Fruit fly (Drosophila melanogaster): ENCODE measurements around the gene norpA.

norpA gene

dm6 chrX:4329809-4330208, 7.4 kb downstream of the norpA start (continued):
- TF ChIP-seq CG6765 (GFP tag; optimal IDR thresholded peaks at IDR 0.05), result no peak
- no peak for TF ChIP-seq tup (GFP tag; optimal IDR thresholded peaks at IDR 0.05)
- TF ChIP-seq PHDP (tag; optimal IDR thresholded peaks at IDR 0.05), result no peak
- TF ChIP-seq CG13775 (GFP tag; optimal IDR thresholded peaks at IDR 0.05), result no peak
- no peak for TF ChIP-seq Side (GFP tag; optimal IDR thresholded peaks at IDR 0.05)
- TF ChIP-seq CG8290 (GFP tag; optimal IDR thresholded peaks at IDR 0.05), result no peak
- peak in 1 of 2 experiments; percentile 51 for TF ChIP-seq CG8290 (tag; optimal IDR thresholded peaks at IDR 0.05)
- TF ChIP-seq klu (GFP tag; IDR thresholded peaks at IDR 0.05), result no peak
- TF ChIP-seq ken (GFP tag; IDR thresholded peaks at IDR 0.05), result no peak
- TF ChIP-seq CG12299 (tag; optimal IDR thresholded peaks at IDR 0.05), result no peak
- TF ChIP-seq CG17912 (GFP tag; optimal IDR thresholded peaks at IDR 0.05), result no peak
- no peak for TF ChIP-seq pan (optimal IDR thresholded peaks at IDR 0.05)
- TF ChIP-seq pan (GFP tag; optimal IDR thresholded peaks at IDR 0.05 in 1 of 2, IDR thresholded peaks at IDR 0.05 in 1 of 2), result peak in 1 of 2 experiments; percentile 34
- TF ChIP-seq CG11504 (tag; optimal IDR thresholded peaks at IDR 0.05), result peak; percentile 16
- no peak for TF ChIP-seq crol (GFP tag; IDR thresholded peaks at IDR 0.05)
- TF ChIP-seq tio (GFP tag; optimal IDR thresholded peaks at IDR 0.05), result no peak
- peak; percentile 14 for TF ChIP-seq tin (GFP tag; optimal IDR thresholded peaks at IDR 0.05)
- TF ChIP-seq crc (GFP tag; optimal IDR thresholded peaks at IDR 0.05), result no peak
- TF ChIP-seq BtbVII (GFP tag; optimal IDR thresholded peaks at IDR 0.05), result no peak
- TF ChIP-seq slbo (GFP tag; IDR thresholded peaks at IDR 0.05), result peak; percentile 46
- no peak for TF ChIP-seq Six4 (GFP tag; optimal IDR thresholded peaks at IDR 0.05)
- TF ChIP-seq Asciz (GFP tag; optimal IDR thresholded peaks at IDR 0.05), result no peak
- no peak for TF ChIP-seq CG12659 (GFP tag; optimal IDR thresholded peaks at IDR 0.05)
- TF ChIP-seq row (GFP tag; IDR thresholded peaks at IDR 0.05), result peak; percentile 35; the same call in 1 of the 3 replicates
- TF ChIP-seq MESR4 (GFP tag; optimal IDR thresholded peaks at IDR 0.05), result no peak
- no peak for TF ChIP-seq unc-4 (GFP tag; IDR thresholded peaks at IDR 0.05; ENCODE audit: partially characterized antibody)
- peak; percentile 18 for TF ChIP-seq CG7839 (tag; optimal IDR thresholded peaks at IDR 0.05)
- TF ChIP-seq inv (GFP tag; IDR thresholded peaks at IDR 0.05; ENCODE audit: partially characterized antibody), result no peak
- TF ChIP-seq bcd (GFP tag; optimal IDR thresholded peaks at IDR 0.05), result no peak
- TF ChIP-seq CG1603 (tag; optimal IDR thresholded peaks at IDR 0.05), result peak; percentile 17
- TF ChIP-seq bsh (GFP tag; optimal IDR thresholded peaks at IDR 0.05), result no peak
- no peak for TF ChIP-seq kah (GFP tag; optimal IDR thresholded peaks at IDR 0.05)
- no peak for TF ChIP-seq HLH4C (GFP tag; IDR thresholded peaks at IDR 0.05; ENCODE audit: partially characterized antibody)
- no peak for TF ChIP-seq sna (GFP tag; IDR thresholded peaks at IDR 0.05; ENCODE audit: partially characterized antibody)
- TF ChIP-seq B-H1 (GFP tag; IDR thresholded peaks at IDR 0.05), result no peak
- no peak for TF ChIP-seq CG10565 (GFP tag; optimal IDR thresholded peaks at IDR 0.05)
- no peak for TF ChIP-seq ERR (GFP tag; optimal IDR thresholded peaks at IDR 0.05)
- TF ChIP-seq phol (tag; optimal IDR thresholded peaks at IDR 0.05), result no peak
- TF ChIP-seq CG2120 (GFP tag; optimal IDR thresholded peaks at IDR 0.05), result peak; percentile 44
- TF ChIP-seq cato (GFP tag; optimal IDR thresholded peaks at IDR 0.05; ENCODE audit: borderline replicate concordance), result no peak
- TF ChIP-seq CG15601 (tag; optimal IDR thresholded peaks at IDR 0.05), result no peak
- no peak for TF ChIP-seq CG10543 (GFP tag; optimal IDR thresholded peaks at IDR 0.05)
- TF ChIP-seq CG12391 (tag; optimal IDR thresholded peaks at IDR 0.05), result no peak
- no peak for TF ChIP-seq CG9215 (GFP tag; IDR thresholded peaks at IDR 0.05)
- no peak for TF ChIP-seq CG6813 (GFP tag; optimal IDR thresholded peaks at IDR 0.05)
- no peak for TF ChIP-seq CG18619 (GFP tag; optimal IDR thresholded peaks at IDR 0.05)
- TF ChIP-seq CG14860 (GFP tag; IDR thresholded peaks at IDR 0.05; ENCODE audit: partially characterized antibody), result no peak
- TF ChIP-seq Hmr (GFP tag; optimal IDR thresholded peaks at IDR 0.05), result peak; percentile 35
- no peak for TF ChIP-seq Atf6 (GFP tag; IDR thresholded peaks at IDR 0.05)
- TF ChIP-seq CG14710 (tag; optimal IDR thresholded peaks at IDR 0.05), result no peak
- no peak for TF ChIP-seq CTCF (GFP tag; optimal IDR thresholded peaks at IDR 0.05)

Measured in whole organism, embryonic.